Worm (Caenorhabditis elegans) whole organism, L4 larva: Measurements from ENCODE around the gene nkat-1.

Experiments used
- F26F4.8 ChIP-seq: fragments of 200-800 bp; sonication (Bioruptor generic); conservative IDR thresholded peaks from 2 replicates; pipeline ENCODE4 v1.3.6; 2022; ENCODE audit warnings: missing genetic modification characterization, missing compliant biosample characterization
- Y105C5A.15 ChIP-seq: fragments of 200-800 bp; sonication (Bioruptor generic); IDR thresholded peaks from 2 replicates; pipeline ENCODE4 v1.3.6; 2022; ENCODE audit warnings: missing genetic modification characterization, missing compliant biosample characterization
- Y48G9A.11 ChIP-seq: fragments of 200-800 bp; sonication (Bioruptor generic); IDR thresholded peaks from 2 replicates; pipeline ENCODE4 v1.3.6; 2022; ENCODE audit warnings: missing genetic modification reagents, missing genetic modification characterization, missing compliant biosample characterization
- Y5F2A.4 ChIP-seq: fragments of 200-800 bp; sonication (Bioruptor generic); optimal IDR thresholded peaks from 2 replicates; lab custom pipeline; 2018; ENCODE audit warnings: mild to moderate bottlenecking, missing genetic modification characterization, missing compliant biosample characterization
- Y75B8A.6 ChIP-seq: fragments of 200-800 bp; sonication (Bioruptor generic); IDR thresholded peaks from 2 replicates; pipeline ENCODE4 v1.3.6; 2022; ENCODE audit warnings: missing genetic modification reagents, missing genetic modification characterization, missing compliant biosample characterization
- ZK546.5 ChIP-seq, 2 experiments: sonication (generic microtip); optimal IDR thresholded peaks; 2 replicates each; lab custom pipeline; 2017; ENCODE audit warnings: missing biosample characterization in 2 of 2, missing genetic modification characterization in 2 of 2
- ama-1 ChIP-seq: fragments of 150-350 bp; optimal IDR thresholded peaks from 2 replicates; lab custom pipeline; 2014; ENCODE audit warnings: inconsistent platforms, mixed read lengths
- ceh-20 ChIP-seq: fragments of 200-800 bp; sonication (Bioruptor generic); IDR thresholded peaks from 2 replicates; pipeline ENCODE4 v1.3.6; 2022; ENCODE audit warnings: missing genetic modification reagents, missing genetic modification characterization, missing compliant biosample characterization
- ceh-28 ChIP-seq: fragments of 150-350 bp; optimal IDR thresholded peaks from 2 replicates; lab custom pipeline; 2014; ENCODE audit warnings: missing biosample characterization, missing genetic modification reagents, missing genetic modification characterization
- ceh-32 ChIP-seq: sonication (generic microtip); optimal IDR thresholded peaks from 2 replicates; lab custom pipeline; 2016; ENCODE audit warnings: mild to moderate bottlenecking, missing genetic modification characterization, missing compliant biosample characterization; ENCODE audit not compliant: poor library complexity
- ceh-62 ChIP-seq: sonication (generic microtip); optimal IDR thresholded peaks from 2 replicates; lab custom pipeline; 2017; ENCODE audit warnings: missing biosample characterization, missing genetic modification characterization
- ces-1 ChIP-seq: fragments of 150-350 bp; sonication (generic microtip); optimal IDR thresholded peaks from 4 replicates; lab custom pipeline; 2014; ENCODE audit warnings: missing biosample characterization, missing genetic modification reagents, missing genetic modification characterization
- cey-2 ChIP-seq: sonication (generic microtip); optimal IDR thresholded peaks from 3 replicates; lab custom pipeline; 2017; ENCODE audit warnings: missing genetic modification characterization, mild to moderate bottlenecking, missing compliant biosample characterization, antibody characterized with exemption, borderline replicate concordance; ENCODE audit not compliant: insufficient read depth
- daf-12 ChIP-seq: fragments of 150-350 bp; optimal IDR thresholded peaks from 2 replicates; lab custom pipeline; 2014; ENCODE audit warnings: missing biosample characterization, missing genetic modification reagents, missing genetic modification characterization
- daf-16 ChIP-seq, 3 experiments: sonication (generic microtip); optimal IDR thresholded peaks; 2 replicates each; lab custom pipeline; 2016 to 2017; ENCODE audit warnings: missing genetic modification characterization in 3 of 3, missing genetic modification reagents in 3 of 3, mild to moderate bottlenecking in 2 of 3, missing compliant biosample characterization in 2 of 3, missing biosample characterization in 1 of 3, moderate library complexity in 1 of 3
- dmd-6 ChIP-seq: fragments of 200-800 bp; sonication (Bioruptor generic); IDR thresholded peaks from 2 replicates; pipeline ENCODE4 v1.3.6; 2022; ENCODE audit warnings: missing genetic modification reagents, missing genetic modification characterization, missing compliant biosample characterization
- dmd-9 ChIP-seq: fragments of 200-800 bp; sonication (Bioruptor generic); IDR thresholded peaks from 2 replicates; pipeline ENCODE4 v1.3.6; 2022; ENCODE audit warnings: missing genetic modification reagents, missing genetic modification characterization, missing compliant biosample characterization
- dpl-1 ChIP-seq: fragments of 150-350 bp; optimal IDR thresholded peaks from 2 replicates; lab custom pipeline; 2014; ENCODE audit warnings: missing biosample characterization, missing genetic modification reagents, missing genetic modification characterization
- duxl-1 ChIP-seq: sonication (generic microtip); optimal IDR thresholded peaks from 2 replicates; lab custom pipeline; 2016; ENCODE audit warnings: mild to moderate bottlenecking, missing genetic modification characterization, moderate library complexity, missing compliant biosample characterization; ENCODE audit not compliant: poor library complexity
- dve-1 ChIP-seq: sonication (generic microtip); optimal IDR thresholded peaks from 2 replicates; lab custom pipeline; 2017; ENCODE audit warnings: antibody characterized with exemption, mild to moderate bottlenecking, missing genetic modification characterization, missing compliant biosample characterization; ENCODE audit not compliant: insufficient read depth
- egl-43 ChIP-seq: fragments of 200-800 bp; sonication (Bioruptor generic); IDR thresholded peaks from 2 replicates; pipeline ENCODE4 v1.3.6; 2022; ENCODE audit warnings: missing genetic modification reagents, missing genetic modification characterization, missing compliant biosample characterization
- fkh-10 ChIP-seq: fragments of 150-350 bp; optimal IDR thresholded peaks from 2 replicates; lab custom pipeline; 2014; ENCODE audit warnings: missing biosample characterization, missing genetic modification reagents, missing genetic modification characterization
- fos-1 ChIP-seq: fragments of 150-350 bp; optimal IDR thresholded peaks from 2 replicates; lab custom pipeline; 2014; ENCODE audit warnings: missing biosample characterization, missing genetic modification characterization
- gei-8 ChIP-seq: fragments of 200-800 bp; sonication (Bioruptor generic); optimal IDR thresholded peaks from 2 replicates; lab custom pipeline; 2018; ENCODE audit warnings: mild to moderate bottlenecking, missing genetic modification characterization, missing compliant biosample characterization
- hif-1 ChIP-seq, 2 experiments: sonication (generic microtip); optimal IDR thresholded peaks; 2 replicates each; lab custom pipeline; 2016 to 2017; ENCODE audit warnings: missing compliant biosample characterization in 2 of 2, missing genetic modification characterization in 2 of 2, missing genetic modification reagents in 2 of 2, missing genotype in 2 of 2, mild to moderate bottlenecking in 1 of 2
- hlh-11 ChIP-seq: fragments of 200-800 bp; sonication (Bioruptor generic); optimal IDR thresholded peaks from 2 replicates; lab custom pipeline; 2018; ENCODE audit warnings: mild to moderate bottlenecking, missing genetic modification characterization, missing compliant biosample characterization
- hlh-30 ChIP-seq: sonication (generic microtip); optimal IDR thresholded peaks from 2 replicates; lab custom pipeline; 2017; ENCODE audit warnings: antibody characterized with exemption, mild to moderate bottlenecking, missing genetic modification characterization, missing compliant biosample characterization; ENCODE audit not compliant: insufficient read depth
- hmg-1.1 ChIP-seq: fragments of 200-800 bp; sonication (Bioruptor generic); IDR thresholded peaks from 2 replicates; pipeline ENCODE4 v1.3.6; 2022; ENCODE audit warnings: missing genetic modification reagents, missing genetic modification characterization, missing compliant biosample characterization
- lim-7 ChIP-seq: fragments of 200-800 bp; sonication (Bioruptor generic); IDR thresholded peaks from 2 replicates; pipeline ENCODE4 v1.3.6; 2022; ENCODE audit warnings: missing genetic modification characterization, missing compliant biosample characterization
- lin-15B ChIP-seq: fragments of 150-350 bp; sonication (generic microtip); optimal IDR thresholded peaks from 3 replicates; lab custom pipeline; 2014; ENCODE audit warnings: missing biosample characterization, missing genetic modification characterization
- lin-29 ChIP-seq: fragments of 200-800 bp; sonication (Bioruptor generic); IDR thresholded peaks from 2 replicates; pipeline ENCODE4 v1.3.6; 2022; ENCODE audit warnings: missing genetic modification reagents, missing genetic modification characterization, missing compliant biosample characterization
- lin-38 ChIP-seq: fragments of 200-800 bp; sonication (Bioruptor generic); IDR thresholded peaks from 2 replicates; pipeline ENCODE4 v1.3.6; 2022; ENCODE audit warnings: missing genetic modification reagents, missing genetic modification characterization, missing compliant biosample characterization
- mep-1 ChIP-seq: fragments of 150-350 bp; sonication (generic microtip); optimal IDR thresholded peaks from 3 replicates; lab custom pipeline; 2014; ENCODE audit warnings: missing biosample characterization, missing genetic modification characterization
- mxl-2 ChIP-seq: fragments of 200-800 bp; sonication (Bioruptor generic); conservative IDR thresholded peaks from 2 replicates; pipeline ENCODE4 v1.3.6; 2022; ENCODE audit warnings: missing genetic modification reagents, missing genetic modification characterization, missing compliant biosample characterization
- mxl-3 ChIP-seq: fragments of 200-800 bp; sonication (Bioruptor generic); optimal IDR thresholded peaks from 2 replicates; lab custom pipeline; 2018; ENCODE audit warnings: mild to moderate bottlenecking, missing genetic modification characterization, missing compliant biosample characterization
- nhr-10 ChIP-seq: fragments of 150-350 bp; optimal IDR thresholded peaks from 2 replicates; lab custom pipeline; 2014; ENCODE audit warnings: missing biosample characterization, missing genetic modification characterization
- nhr-25 ChIP-seq: sonication (generic microtip); optimal IDR thresholded peaks from 2 replicates; lab custom pipeline; 2017; ENCODE audit warnings: missing genetic modification characterization, mild to moderate bottlenecking, missing compliant biosample characterization, antibody characterized with exemption, moderate library complexity, borderline replicate concordance; ENCODE audit not compliant: insufficient read depth
- nhr-42 ChIP-seq: fragments of 200-800 bp; sonication (Bioruptor generic); IDR thresholded peaks from 2 replicates; pipeline ENCODE4 v1.3.6; 2022; ENCODE audit warnings: missing genetic modification characterization, missing compliant biosample characterization
- nhr-6 ChIP-seq: fragments of 150-350 bp; optimal IDR thresholded peaks from 2 replicates; lab custom pipeline; 2014; ENCODE audit warnings: missing biosample characterization, missing genetic modification characterization
- nhr-77 ChIP-seq: fragments of 150-350 bp; optimal IDR thresholded peaks from 2 replicates; lab custom pipeline; 2014; ENCODE audit warnings: missing biosample characterization, missing genetic modification characterization
- pqm-1 ChIP-seq: sonication (generic microtip); optimal IDR thresholded peaks from 2 replicates; lab custom pipeline; 2017; ENCODE audit warnings: missing biosample characterization, missing genetic modification characterization
- sdz-12 ChIP-seq: fragments of 200-800 bp; sonication (Bioruptor generic); optimal IDR thresholded peaks from 2 replicates; lab custom pipeline; 2018; ENCODE audit warnings: mild to moderate bottlenecking, missing genetic modification characterization, missing compliant biosample characterization
- set-16 ChIP-seq: fragments of 200-800 bp; sonication (Bioruptor generic); IDR thresholded peaks from 2 replicates; pipeline ENCODE4 v1.3.6; 2022; ENCODE audit warnings: missing genetic modification reagents, missing genetic modification characterization, missing compliant biosample characterization
- skn-1 ChIP-seq: fragments of 150-350 bp; optimal IDR thresholded peaks from 2 replicates; lab custom pipeline; 2014; ENCODE audit warnings: missing biosample characterization, missing genetic modification characterization
- snpc-4 ChIP-seq: fragments of 150-350 bp; optimal IDR thresholded peaks from 2 replicates; lab custom pipeline; 2014; ENCODE audit warnings: missing biosample characterization, missing genetic modification characterization
- spr-3 ChIP-seq: fragments of 200-800 bp; sonication (Bioruptor generic); optimal IDR thresholded peaks from 2 replicates; lab custom pipeline; 2018; ENCODE audit warnings: mild to moderate bottlenecking, missing genetic modification characterization, missing compliant biosample characterization
- vab-7 ChIP-seq: fragments of 200-800 bp; sonication (Bioruptor generic); IDR thresholded peaks from 2 replicates; pipeline ENCODE4 v1.3.6; 2022; ENCODE audit warnings: missing genetic modification reagents, missing genetic modification characterization, missing compliant biosample characterization
- zip-11 ChIP-seq: fragments of 200-800 bp; sonication (Bioruptor generic); IDR thresholded peaks from 2 replicates; pipeline ENCODE4 v1.3.6; 2022; ENCODE audit warnings: missing genetic modification characterization, missing compliant biosample characterization
- zip-2 ChIP-seq: fragments of 150-350 bp; optimal IDR thresholded peaks from 2 replicates; lab custom pipeline; 2014; ENCODE audit warnings: missing biosample characterization, missing genetic modification characterization
- ztf-11 ChIP-seq: fragments of 150-350 bp; optimal IDR thresholded peaks from 2 replicates; lab custom pipeline; 2014; ENCODE audit warnings: missing biosample characterization, missing genetic modification characterization

nkat-1 gene

DNA sequence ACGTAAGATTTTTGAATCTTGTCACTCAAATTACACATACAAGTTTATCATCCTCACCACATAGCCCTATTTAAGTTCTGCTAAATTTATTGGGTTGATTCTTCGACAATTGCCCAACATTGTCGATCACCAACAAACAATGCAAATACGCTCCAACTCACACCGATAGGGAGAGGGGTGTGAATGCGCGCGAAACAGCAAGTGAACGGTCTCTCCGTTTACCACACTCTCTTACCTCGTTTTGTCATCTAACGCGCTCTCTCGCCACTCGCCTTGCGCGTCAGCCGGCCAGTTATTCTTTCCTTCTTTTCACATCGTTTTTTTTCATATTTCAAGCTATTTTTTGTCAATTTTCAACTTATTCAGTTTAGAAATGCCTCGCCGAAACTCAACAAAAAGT lies 38.0 kb downstream of the nkat-1 start, which contains the start of gene F16B12.6:
Gene F16B12.6, plus strand, starts transcription at position 331 of the 400 bp plus-strand sequence.
- TF ChIP-seq hlh-11 (tag; lab: Kevin White, UChicago) (peak; percentile 89), lim-7 (GFP tag; lab: Robert Waterston, UW) (no peak), lin-38 (GFP tag; lab: Robert Waterston, UW) (peak; percentile 91), daf-16 (GFP tag; optimal IDR thresholded peaks at IDR 0.05; lab: Kevin White, UChicago) (no peak), daf-16 (tag; optimal IDR thresholded peaks at IDR 0.05; lab: Kevin White, UChicago) (peak; percentile 66), Y75B8A.6 (GFP tag; lab: Robert Waterston, UW) (no peak), ama-1 (lab: Kevin White, UChicago) (no peak), gei-8 (GFP tag; lab: Kevin White, UChicago) (no peak), fkh-10 (GFP tag; lab: Kevin White, UChicago) (peak; percentile 23), nhr-42 (GFP tag; lab: Robert Waterston, UW) (peak; percentile 11; the same call in 1 of the 2 replicates), skn-1 (tag; lab: Kevin White, UChicago) (no peak), Y5F2A.4 (no peak), hmg-1.1 (GFP tag; lab: Robert Waterston, UW) (peak; percentile 83), mxl-2 (GFP tag; lab: Robert Waterston, UW) (no peak), ceh-20 (0 out of 2 replicates have a peak, but pooled peaks have one; percentile 52), ztf-11 (tag; lab: Kevin White, UChicago) (no peak), ceh-32 (tag; lab: Kevin White, UChicago) (no peak), zip-11 (no peak), set-16 (GFP tag; lab: Robert Waterston, UW) (peak; percentile 46; the same call in 1 of the 2 replicates), ZK546.5 (tag; optimal IDR thresholded peaks at IDR 0.05; lab: Kevin White, UChicago) (no peak), nhr-6 (tag; lab: Kevin White, UChicago) (peak; percentile 73), mxl-3 (GFP tag; lab: Kevin White, UChicago) (peak; percentile 46), hif-1 (tag; optimal IDR thresholded peaks at IDR 0.05; lab: Kevin White, UChicago) (peak in 1 of 2 experiments; percentile 53), dmd-6 (GFP tag; lab: Robert Waterston, UW) (peak; percentile 60), Y105C5A.15 (GFP tag; lab: Robert Waterston, UW) (no peak), spr-3 (peak; percentile 0), dve-1 (tag; lab: Kevin White, UChicago) (peak; percentile 78), dpl-1 (GFP tag; lab: Kevin White, UChicago) (peak; percentile 90), snpc-4 (tag; lab: Kevin White, UChicago) (no peak), Y48G9A.11 (GFP tag; lab: Robert Waterston, UW) (no peak), egl-43 (GFP tag; lab: Robert Waterston, UW) (peak; percentile 59; the same call in 1 of the 2 replicates), fos-1 (tag; lab: Kevin White, UChicago) (no peak), zip-2 (tag; lab: Kevin White, UChicago) (no peak), nhr-10 (tag; lab: Kevin White, UChicago) (no peak), ces-1 (GFP tag; lab: Kevin White, UChicago) (no peak), ceh-28 (tag; lab: Kevin White, UChicago) (no peak), lin-29 (0 out of 2 replicates have a peak, but pooled peaks have one; percentile 28), pqm-1 (tag; lab: Kevin White, UChicago) (no peak), hlh-30 (tag; lab: Kevin White, UChicago) (peak; percentile 84), mep-1 (tag; lab: Kevin White, UChicago) (peak; percentile 85), F26F4.8 (GFP tag; lab: Robert Waterston, UW) (no peak), ceh-62 (tag; lab: Kevin White, UChicago) (no peak), vab-7 (GFP tag; lab: Robert Waterston, UW) (no peak), cey-2 (tag; lab: Kevin White, UChicago) (no peak), sdz-12 (GFP tag; lab: Kevin White, UChicago) (no peak), nhr-25 (tag; lab: Kevin White, UChicago) (peak; percentile 52), duxl-1 (no peak), dmd-9 (GFP tag; lab: Robert Waterston, UW) (peak; percentile 18; the same call in 1 of the 2 replicates), lin-15B (tag; lab: Kevin White, UChicago) (no peak), nhr-77 (tag; lab: Kevin White, UChicago) (peak; percentile 43), daf-12 (tag; lab: Kevin White, UChicago) (no peak)
